Fruit fly (Drosophila melanogaster) whole organism, pupa: ENCODE data around the gene Pp1-13C.

ENCODE experiments used
- CG10348 ChIP-seq: fragments of 200-800 bp; sonication (Bioruptor generic); IDR thresholded peaks from 2 replicates; pipeline ENCODE4 v1.3.6; 2022; ENCODE audit warnings: missing biosample characterization, missing genetic modification characterization
- CG12605 ChIP-seq: fragments of 200-800 bp; sonication (Bioruptor generic); IDR thresholded peaks from 2 replicates; pipeline ENCODE4 v1.3.6; 2022; ENCODE audit warnings: missing biosample characterization, missing genetic modification characterization
- CG13204 ChIP-seq: fragments of 200-800 bp; sonication (Bioruptor generic); optimal IDR thresholded peaks from 2 replicates; lab custom pipeline; 2018; ENCODE audit warnings: missing biosample characterization, mild to moderate bottlenecking, missing genetic modification characterization, moderate library complexity
- CG14655 ChIP-seq: fragments of 200-800 bp; sonication (Bioruptor generic); optimal IDR thresholded peaks from 3 replicates; lab custom pipeline; 2017; ENCODE audit warnings: mild to moderate bottlenecking, missing biosample characterization, missing genetic modification reagents, missing genetic modification characterization
- CG15710 ChIP-seq: fragments of 200-800 bp; sonication (Bioruptor generic); optimal IDR thresholded peaks from 2 replicates; lab custom pipeline; 2018; ENCODE audit warnings: missing biosample characterization, mild to moderate bottlenecking, missing genetic modification characterization, moderate library complexity
- CG17806 ChIP-seq: fragments of 200-800 bp; sonication (Bioruptor generic); optimal IDR thresholded peaks from 2 replicates; lab custom pipeline; 2018; ENCODE audit warnings: missing biosample characterization, mild to moderate bottlenecking, missing genetic modification characterization, moderate library complexity
- CG32121 ChIP-seq: fragments of 200-800 bp; sonication (Bioruptor generic); IDR thresholded peaks from 2 replicates; pipeline ENCODE4 v1.3.6; 2022; ENCODE audit warnings: missing biosample characterization, missing genetic modification characterization
- CG34367 ChIP-seq: fragments of 200-800 bp; sonication (Bioruptor generic); optimal IDR thresholded peaks from 2 replicates; lab custom pipeline; 2018; ENCODE audit warnings: missing biosample characterization, mild to moderate bottlenecking, missing genetic modification characterization
- CG4496 ChIP-seq: fragments of 200-800 bp; sonication (Bioruptor generic); IDR thresholded peaks from 3 replicates; pipeline ENCODE4 v1.3.6; 2022; ENCODE audit warnings: missing biosample characterization, missing genetic modification characterization
- CG8159 ChIP-seq: fragments of 200-800 bp; sonication (Bioruptor generic); optimal IDR thresholded peaks from 3 replicates; lab custom pipeline; 2018; ENCODE audit warnings: missing biosample characterization, mild to moderate bottlenecking, missing genetic modification characterization, moderate library complexity
- CG8301 ChIP-seq: fragments of 200-800 bp; sonication (Bioruptor generic); optimal IDR thresholded peaks from 2 replicates; lab custom pipeline; 2018; ENCODE audit warnings: missing biosample characterization, mild to moderate bottlenecking, missing genetic modification characterization
- CG9948 ChIP-seq: fragments of 200-800 bp; sonication (Bioruptor generic); optimal IDR thresholded peaks from 2 replicates; lab custom pipeline; 2018; ENCODE audit warnings: missing biosample characterization, mild to moderate bottlenecking, missing genetic modification characterization, moderate library complexity
- D1 ChIP-seq: fragments of 200-800 bp; sonication (Bioruptor generic); optimal IDR thresholded peaks from 2 replicates; lab custom pipeline; 2018; ENCODE audit warnings: missing biosample characterization, mild to moderate bottlenecking, missing genetic modification characterization, moderate library complexity
- EcR ChIP-seq: fragments of 200-800 bp; sonication (Bioruptor generic); optimal IDR thresholded peaks from 3 replicates; lab custom pipeline; 2019; ENCODE audit warnings: missing biosample characterization, missing genetic modification characterization, mild to moderate bottlenecking, moderate library complexity, missing genetic modification reagents
- Ets98B ChIP-seq: fragments of 200-800 bp; sonication (Bioruptor generic); IDR thresholded peaks from 2 replicates; pipeline ENCODE4 v1.3.6; 2022; ENCODE audit warnings: missing biosample characterization, missing genetic modification characterization
- Pif1A ChIP-seq: fragments of 200-800 bp; sonication (Bioruptor generic); optimal IDR thresholded peaks from 3 replicates; lab custom pipeline; 2016; ENCODE audit warnings: missing biosample characterization, missing genetic modification characterization
- Pif1B ChIP-seq: fragments of 200-800 bp; sonication (Bioruptor generic); optimal IDR thresholded peaks from 3 replicates; lab custom pipeline; 2016; ENCODE audit warnings: missing biosample characterization, missing genetic modification characterization
- Snoo ChIP-seq: fragments of 200-800 bp; sonication (Bioruptor generic); optimal IDR thresholded peaks from 3 replicates; lab custom pipeline; 2017; ENCODE audit warnings: missing biosample characterization, mild to moderate bottlenecking, missing genetic modification characterization, inconsistent platforms
- fd96Ca ChIP-seq: fragments of 200-800 bp; sonication (Bioruptor generic); IDR thresholded peaks from 3 replicates; pipeline ENCODE4 v1.3.6; 2022; ENCODE audit warnings: missing biosample characterization, missing genetic modification characterization
- gl ChIP-seq: fragments of 200-800 bp; sonication (Bioruptor generic); optimal IDR thresholded peaks from 2 replicates; lab custom pipeline; 2018; ENCODE audit warnings: missing biosample characterization, mild to moderate bottlenecking, missing genetic modification characterization
- rn ChIP-seq: fragments of 200-800 bp; sonication (Bioruptor generic); IDR thresholded peaks from 2 replicates; pipeline ENCODE4 v1.3.6; 2022; ENCODE audit warnings: missing biosample characterization, missing genetic modification characterization

Gene Pp1-13C

dm6 chrX:15356410-15356809 is 4.5 kb downstream of the Pp1-13C start:
- TF ChIP-seq CG4496 (GFP tag; lab: Robert Waterston, UW) (no peak), CG10348 (GFP tag; lab: Robert Waterston, UW) (no peak), D1 (tag; lab: Kevin White, UChicago) (no peak), CG9948 (no peak), CG14655 (GFP tag; lab: Kevin White, UChicago) (no peak)

- no peak for TF ChIP-seq CG34367
- TF ChIP-seq fd96Ca (GFP tag; lab: Robert Waterston, UW), result no peak
Observed at dm6 chrX:15353654-15354053, 7.2 kb downstream of the Pp1-13C start.

dm6 chrX:15352692-15353091 is 8.2 kb downstream of the Pp1-13C start:
- TF ChIP-seq CG13204, result no peak
- no peak for TF ChIP-seq CG12605 (GFP tag; lab: Robert Waterston, UW)
- no peak for TF ChIP-seq rn (GFP tag; lab: Robert Waterston, UW)
- TF ChIP-seq CG14655 (GFP tag; lab: Kevin White, UChicago), result no peak
- TF ChIP-seq Ets98B (GFP tag; lab: Robert Waterston, UW), result no peak
- TF ChIP-seq CG8301 (tag; lab: Kevin White, UChicago), result no peak
- no peak for TF ChIP-seq CG8159 (tag; lab: Kevin White, UChicago)
- TF ChIP-seq D1 (tag; lab: Kevin White, UChicago), result no peak
- TF ChIP-seq CG4496 (GFP tag; lab: Robert Waterston, UW), result no peak
- no peak for TF ChIP-seq CG15710 (tag; lab: Kevin White, UChicago)
- no peak for TF ChIP-seq EcR
- TF ChIP-seq Pif1A, result no peak
- TF ChIP-seq CG9948, result no peak
- no peak for TF ChIP-seq gl (tag; lab: Kevin White, UChicago)
- no peak for TF ChIP-seq CG32121 (GFP tag; lab: Robert Waterston, UW)
- no peak for TF ChIP-seq Snoo (tag; lab: Kevin White, UChicago)
- TF ChIP-seq CG10348 (GFP tag; lab: Robert Waterston, UW), result no peak
- no peak for TF ChIP-seq fd96Ca (GFP tag; lab: Robert Waterston, UW)
- TF ChIP-seq Pif1B (GFP tag; lab: Kevin White, UChicago), result no peak
- no peak for TF ChIP-seq CG34367

- TF ChIP-seq CG32121 (GFP tag; lab: Robert Waterston, UW) (no peak), CG17806 (tag; lab: Kevin White, UChicago) (no peak), CG10348 (GFP tag; lab: Robert Waterston, UW) (no peak), Ets98B (GFP tag; lab: Robert Waterston, UW) (no peak), CG14655 (GFP tag; lab: Kevin White, UChicago) (no peak), Snoo (tag; lab: Kevin White, UChicago) (no peak), CG34367 (no peak), gl (tag; lab: Kevin White, UChicago) (no peak), CG9948 (no peak), CG4496 (GFP tag; lab: Robert Waterston, UW) (no peak), fd96Ca (GFP tag; lab: Robert Waterston, UW) (no peak), Pif1B (GFP tag; lab: Kevin White, UChicago) (no peak), CG15710 (tag; lab: Kevin White, UChicago) (no peak), Pif1A (no peak), CG8159 (tag; lab: Kevin White, UChicago) (no peak), CG8301 (tag; lab: Kevin White, UChicago) (no peak), D1 (tag; lab: Kevin White, UChicago) (no peak), rn (GFP tag; lab: Robert Waterston, UW) (no peak), CG13204 (no peak), EcR (no peak)
- TF ChIP-seq, all 21 proteins: peak for 0
Observed at dm6 chrX:15344473-15345331, 16.2 kb downstream of the Pp1-13C start, which contains the start of the genes CG12608 and Prp5. Gene CG12608 (minus strand): TSS chrX:15344625. Gene Prp5 (plus strand): TSS chrX:15345169.

- TF ChIP-seq CG9948, result no peak
- TF ChIP-seq rn (GFP tag; lab: Robert Waterston, UW), result no peak
- TF ChIP-seq CG32121 (GFP tag; lab: Robert Waterston, UW), result no peak
- TF ChIP-seq CG10348 (GFP tag; lab: Robert Waterston, UW), result no peak
- TF ChIP-seq CG13204, result no peak
- TF ChIP-seq, all 21 proteins: peak for 0
Observed at dm6 chrX:15342017-15342416, 18.8 kb downstream of the Pp1-13C start, which contains the start of gene CG9123. Gene CG9123 (minus strand): TSS chrX:15342117.

- TF ChIP-seq CG10348 (GFP tag; lab: Robert Waterston, UW), result no peak
- no peak for TF ChIP-seq CG12605 (GFP tag; lab: Robert Waterston, UW)
Observed at dm6 chrX:15335845-15336453, 24.9 kb downstream of the Pp1-13C start.
